Fruit fly (Drosophila melanogaster): ENCODE results near the gene disco-r.

disco-r gene

dm6 chrX:16171427-16171826 is 22.6 kb upstream of the disco-r start:
- TF ChIP-seq Nf-YA (GFP tag; IDR thresholded peaks at IDR 0.05), result no peak
- no peak for TF ChIP-seq br (optimal IDR thresholded peaks at IDR 0.05)
- TF ChIP-seq CG2202 (tag; optimal IDR thresholded peaks at IDR 0.05), result no peak
- no peak for TF ChIP-seq Antp (GFP tag; optimal IDR thresholded peaks at IDR 0.05)
- TF ChIP-seq Atf6 (GFP tag; IDR thresholded peaks at IDR 0.05), result no peak
- no peak for TF ChIP-seq eve (GFP tag; optimal IDR thresholded peaks at IDR 0.05)
- no peak for TF ChIP-seq tap (tag; optimal IDR thresholded peaks at IDR 0.05)
- no peak for TF ChIP-seq Hmr (GFP tag; optimal IDR thresholded peaks at IDR 0.05)
- TF ChIP-seq scrt (GFP tag; optimal IDR thresholded peaks at IDR 0.05), result no peak
- no peak for TF ChIP-seq Fer3 (tag; optimal IDR thresholded peaks at IDR 0.05)
- TF ChIP-seq CG16815 (GFP tag; optimal IDR thresholded peaks at IDR 0.05), result no peak
- TF ChIP-seq CG18011 (GFP tag; optimal IDR thresholded peaks at IDR 0.05), result no peak
- TF ChIP-seq CG15696 (tag; optimal IDR thresholded peaks at IDR 0.05), result peak; percentile 0
- no peak for TF ChIP-seq Myb (GFP tag; optimal IDR thresholded peaks at IDR 0.05)
- TF ChIP-seq CG2875 (GFP tag; optimal IDR thresholded peaks at IDR 0.05), result no peak
- TF ChIP-seq zen (tag; optimal IDR thresholded peaks at IDR 0.05), result no peak
- no peak for TF ChIP-seq nau (GFP tag; optimal IDR thresholded peaks at IDR 0.05)
- no peak for TF ChIP-seq Taf1 (GFP tag; IDR thresholded peaks at IDR 0.05)
- TF ChIP-seq Dip2 (GFP tag; IDR thresholded peaks at IDR 0.05), result no peak
- no peak for TF ChIP-seq B-H1 (GFP tag; IDR thresholded peaks at IDR 0.05)
- TF ChIP-seq CG14860 (GFP tag; IDR thresholded peaks at IDR 0.05; ENCODE audit: partially characterized antibody), result no peak
- TF ChIP-seq Atf3 (GFP tag; optimal IDR thresholded peaks at IDR 0.05), result no peak
- no peak for TF ChIP-seq danr (GFP tag; IDR thresholded peaks at IDR 0.05)
- TF ChIP-seq bbx (GFP tag; IDR thresholded peaks at IDR 0.05; ENCODE audit: partially characterized antibody), result no peak
- TF ChIP-seq CG11247 (GFP tag; IDR thresholded peaks at IDR 0.05), result no peak
- TF ChIP-seq NK7.1 (GFP tag; optimal IDR thresholded peaks at IDR 0.05), result no peak
- TF ChIP-seq CG3065 (GFP tag; optimal IDR thresholded peaks at IDR 0.05), result no peak
- no peak for TF ChIP-seq peb (GFP tag; IDR thresholded peaks at IDR 0.05)
- TF ChIP-seq CG4424 (GFP tag; optimal IDR thresholded peaks at IDR 0.05), result peak; percentile 18
- no peak for TF ChIP-seq sc (optimal IDR thresholded peaks at IDR 0.05)
- no peak for TF ChIP-seq sc (GFP tag; optimal IDR thresholded peaks at IDR 0.05)
- no peak for TF ChIP-seq emc (GFP tag; optimal IDR thresholded peaks at IDR 0.05)
- no peak for TF ChIP-seq CkIIα-i1 (GFP tag; IDR thresholded peaks at IDR 0.05)
- TF ChIP-seq vvl (GFP tag; IDR thresholded peaks at IDR 0.05), result no peak
- no peak for TF ChIP-seq Ptx1 (GFP tag; IDR thresholded peaks at IDR 0.05)
- TF ChIP-seq CrebB (tag; optimal IDR thresholded peaks at IDR 0.05), result no peak
- no peak for TF ChIP-seq pfk (GFP tag; optimal IDR thresholded peaks at IDR 0.05)
- TF ChIP-seq CG7839 (tag; optimal IDR thresholded peaks at IDR 0.05), result peak; percentile 28
- TF ChIP-seq eyg (GFP tag; optimal IDR thresholded peaks at IDR 0.05), result no peak
- TF ChIP-seq Med (GFP tag), result no peak
- no peak for TF ChIP-seq zf30C (GFP tag; optimal IDR thresholded peaks at IDR 0.05)
- TF ChIP-seq CG10543 (GFP tag; optimal IDR thresholded peaks at IDR 0.05), result no peak
- TF ChIP-seq CG10267 (tag; optimal IDR thresholded peaks at IDR 0.05), result no peak
- no peak for TF ChIP-seq CG8944 (GFP tag; optimal IDR thresholded peaks at IDR 0.05)
- no peak for TF ChIP-seq HLHmδ (GFP tag; optimal IDR thresholded peaks at IDR 0.05)
- no peak for TF ChIP-seq CG4360 (GFP tag; IDR thresholded peaks at IDR 0.05)
- TF ChIP-seq CG4282 (GFP tag; optimal IDR thresholded peaks at IDR 0.05), result no peak
- TF ChIP-seq tll (GFP tag; optimal IDR thresholded peaks at IDR 0.05), result no peak
- TF ChIP-seq TFAM (GFP tag; optimal IDR thresholded peaks at IDR 0.05), result no peak
- no peak for TF ChIP-seq dimm (GFP tag; IDR thresholded peaks at IDR 0.05)
- TF ChIP-seq CG4820 (GFP tag; optimal IDR thresholded peaks at IDR 0.05), result no peak
- no peak for TF ChIP-seq CG10431 (GFP tag; optimal IDR thresholded peaks at IDR 0.05)
- no peak for TF ChIP-seq jing (GFP tag; optimal IDR thresholded peaks at IDR 0.05)

All from whole organism, embryonic.